Worm (Caenorhabditis elegans) whole organism, L1 larva: Measurements from ENCODE around the gene M28.9.

Experiments
- C04F5.9 ChIP-seq: sonication (generic microtip); optimal IDR thresholded peaks from 2 replicates; lab custom pipeline; 2016; ENCODE audit warnings: missing genetic modification characterization, missing compliant biosample characterization
- Y116A8C.19 ChIP-seq: sonication (generic microtip); optimal IDR thresholded peaks from 2 replicates; lab custom pipeline; 2016; ENCODE audit warnings: missing compliant biosample characterization, missing genetic modification characterization, borderline replicate concordance
- alr-1 ChIP-seq: fragments of 200-800 bp; sonication (Bioruptor generic); optimal IDR thresholded peaks from 2 replicates; lab custom pipeline; 2018; ENCODE audit warnings: borderline replicate concordance, mild to moderate bottlenecking, missing genetic modification characterization, missing compliant biosample characterization
- aly-2 ChIP-seq: fragments of 150-350 bp; optimal IDR thresholded peaks from 2 replicates; lab custom pipeline; 2014; ENCODE audit warnings: missing biosample characterization, missing genetic modification characterization
- ama-1 ChIP-seq: fragments of 150-350 bp; optimal IDR thresholded peaks from 2 replicates; lab custom pipeline; 2014
- blmp-1 ChIP-seq: fragments of 150-350 bp; optimal IDR thresholded peaks from 2 replicates; lab custom pipeline; 2014; ENCODE audit warnings: missing biosample characterization, missing genetic modification characterization
- ceh-63 ChIP-seq: fragments of 200-800 bp; sonication (Bioruptor generic); optimal IDR thresholded peaks from 2 replicates; lab custom pipeline; 2018; ENCODE audit warnings: mild to moderate bottlenecking, missing genetic modification characterization, missing compliant biosample characterization
- ceh-8 ChIP-seq: fragments of 200-800 bp; sonication (Bioruptor generic); optimal IDR thresholded peaks from 2 replicates; lab custom pipeline; 2018; ENCODE audit warnings: mild to moderate bottlenecking, missing genetic modification characterization, moderate library complexity, missing compliant biosample characterization
- ceh-82 ChIP-seq, 3 experiments: fragments of 150-350 bp in 1 of 3; sonication (generic microtip) in 2 of 3; optimal IDR thresholded peaks; 2 replicates each; lab custom pipeline; 2014 to 2017; ENCODE audit warnings: missing biosample characterization in 3 of 3, missing genetic modification characterization in 3 of 3
- ceh-88 ChIP-seq: fragments of 200-800 bp; sonication (Bioruptor generic); IDR thresholded peaks from 2 replicates; pipeline ENCODE4 v1.3.6; 2022; ENCODE audit warnings: missing genetic modification characterization, missing compliant biosample characterization
- dpl-1 ChIP-seq, 3 experiments: fragments of 150-350 bp in 2 of 3; sonication (generic microtip) in 1 of 3; optimal IDR thresholded peaks; 2 replicates each; lab custom pipeline; 2014 to 2017; ENCODE audit warnings: missing biosample characterization in 3 of 3, missing genetic modification characterization in 3 of 3, missing genetic modification reagents in 3 of 3
- efl-1 ChIP-seq, 4 experiments: fragments of 150-350 bp; optimal IDR thresholded peaks in 3 of 4; peaks in 1 of 4; 1 replicate in 1 of 4; 2 replicates in 3 of 4; lab custom pipeline; 2014; ENCODE audit warnings: missing biosample characterization in 2 of 4, missing genetic modification characterization in 2 of 4, missing genetic modification reagents in 2 of 4
- efl-3 ChIP-seq: fragments of 200-800 bp; sonication (Bioruptor generic); optimal IDR thresholded peaks from 2 replicates; lab custom pipeline; 2018; ENCODE audit warnings: mild to moderate bottlenecking, missing genetic modification characterization, missing compliant biosample characterization
- egl-13 ChIP-seq: sonication (generic microtip); optimal IDR thresholded peaks from 2 replicates; lab custom pipeline; 2016; ENCODE audit warnings: missing genotype, missing genetic modification reagents, missing genetic modification characterization, missing compliant biosample characterization
- egl-27 ChIP-seq, 2 experiments: fragments of 150-350 bp in 1 of 2; sonication (generic microtip); optimal IDR thresholded peaks; 3 replicates each; lab custom pipeline; 2017 to 2018; ENCODE audit warnings: missing biosample characterization in 2 of 2, missing genetic modification characterization in 2 of 2, missing genetic modification reagents in 2 of 2
- ets-5 ChIP-seq: fragments of 200-800 bp; sonication (Bioruptor generic); IDR thresholded peaks from 2 replicates; pipeline ENCODE4 v1.3.6; 2022; ENCODE audit warnings: missing genetic modification characterization, missing compliant biosample characterization
- fkh-10 ChIP-seq: sonication (generic microtip); optimal IDR thresholded peaks from 2 replicates; lab custom pipeline; 2017; ENCODE audit warnings: missing biosample characterization, missing genetic modification reagents, missing genetic modification characterization
- fkh-4 ChIP-seq: sonication (generic microtip); optimal IDR thresholded peaks from 2 replicates; lab custom pipeline; 2016; ENCODE audit warnings: missing compliant biosample characterization, missing genetic modification characterization, borderline replicate concordance
- fkh-8 ChIP-seq: sonication (generic microtip); optimal IDR thresholded peaks from 2 replicates; lab custom pipeline; 2016; ENCODE audit warnings: mild to moderate bottlenecking, missing genetic modification characterization, missing compliant biosample characterization
- fos-1 ChIP-seq: fragments of 150-350 bp; optimal IDR thresholded peaks from 2 replicates; lab custom pipeline; 2014; ENCODE audit warnings: missing biosample characterization, missing genetic modification characterization
- grh-1 ChIP-seq: fragments of 200-800 bp; sonication (Bioruptor generic); IDR thresholded peaks from 2 replicates; pipeline ENCODE4 v1.3.6; 2022; ENCODE audit warnings: missing genetic modification reagents, missing genetic modification characterization, missing compliant biosample characterization
- hlh-4 ChIP-seq: sonication (generic microtip); optimal IDR thresholded peaks from 2 replicates; lab custom pipeline; 2016; ENCODE audit warnings: mild to moderate bottlenecking, missing genetic modification characterization, missing compliant biosample characterization
- hpl-2 ChIP-seq: fragments of 150-350 bp; optimal IDR thresholded peaks from 2 replicates; lab custom pipeline; 2014; ENCODE audit warnings: missing biosample characterization, missing genetic modification reagents, missing genetic modification characterization
- isw-1 ChIP-seq: fragments of 200-800 bp; sonication (Bioruptor generic); IDR thresholded peaks from 2 replicates; pipeline ENCODE4 v1.3.6; 2022; ENCODE audit warnings: missing genetic modification characterization, missing compliant biosample characterization
- jun-1 ChIP-seq: fragments of 150-350 bp; optimal IDR thresholded peaks from 2 replicates; lab custom pipeline; 2014; ENCODE audit warnings: missing biosample characterization, missing genetic modification reagents, missing genetic modification characterization
- lin-13 ChIP-seq: fragments of 150-350 bp; optimal IDR thresholded peaks from 2 replicates; lab custom pipeline; 2014; ENCODE audit warnings: missing biosample characterization, missing genetic modification reagents, missing genetic modification characterization
- lin-14 ChIP-seq: fragments of 200-800 bp; sonication (Bioruptor generic); optimal IDR thresholded peaks from 2 replicates; lab custom pipeline; 2018; ENCODE audit warnings: mild to moderate bottlenecking, missing genetic modification characterization, moderate library complexity, missing compliant biosample characterization
- lin-15B ChIP-seq: fragments of 150-350 bp; sonication (generic microtip); optimal IDR thresholded peaks from 3 replicates; lab custom pipeline; 2014; ENCODE audit warnings: missing biosample characterization, missing genetic modification characterization
- lin-35 ChIP-seq, 2 experiments: fragments of 150-350 bp; optimal IDR thresholded peaks; 2 replicates each; lab custom pipeline; 2014; ENCODE audit warnings: missing biosample characterization in 2 of 2, missing genetic modification characterization in 2 of 2, missing genetic modification reagents in 2 of 2
- lin-39 ChIP-seq: fragments of 150-350 bp; optimal IDR thresholded peaks from 2 replicates; lab custom pipeline; 2014; ENCODE audit warnings: missing biosample characterization, missing genetic modification reagents, missing genetic modification characterization
- lsy-2 ChIP-seq, 2 experiments: fragments of 150-350 bp; optimal IDR thresholded peaks; 2 replicates each; lab custom pipeline; 2014; ENCODE audit warnings: missing biosample characterization in 2 of 2, missing genetic modification characterization in 2 of 2
- mdl-1 ChIP-seq, 2 experiments: fragments of 150-350 bp; optimal IDR thresholded peaks; 2 replicates each; lab custom pipeline; 2014 to 2017; ENCODE audit warnings: missing biosample characterization in 2 of 2, missing genetic modification characterization in 2 of 2, inconsistent platforms in 1 of 2
- mef-2 ChIP-seq: fragments of 150-350 bp; optimal IDR thresholded peaks from 2 replicates; lab custom pipeline; 2014; ENCODE audit warnings: missing biosample characterization, missing genetic modification characterization
- nhr-11 ChIP-seq: fragments of 150-350 bp; optimal IDR thresholded peaks from 2 replicates; lab custom pipeline; 2014; ENCODE audit warnings: missing biosample characterization, missing genetic modification characterization
- nhr-237 ChIP-seq: fragments of 150-350 bp; optimal IDR thresholded peaks from 2 replicates; lab custom pipeline; 2014; ENCODE audit warnings: missing biosample characterization, missing genetic modification characterization
- nhr-28 ChIP-seq: fragments of 150-350 bp; optimal IDR thresholded peaks from 2 replicates; lab custom pipeline; 2014; ENCODE audit warnings: missing biosample characterization, missing genetic modification characterization
- nhr-71 ChIP-seq: sonication (generic microtip); optimal IDR thresholded peaks from 2 replicates; lab custom pipeline; 2016; ENCODE audit warnings: mild to moderate bottlenecking, missing genetic modification characterization, moderate library complexity, missing compliant biosample characterization
- nhr-76 ChIP-seq: sonication (generic microtip); optimal IDR thresholded peaks from 2 replicates; lab custom pipeline; 2017; ENCODE audit warnings: missing biosample characterization, missing genetic modification characterization
- nhr-84 ChIP-seq: sonication (generic microtip); optimal IDR thresholded peaks from 2 replicates; lab custom pipeline; 2017; ENCODE audit warnings: missing biosample characterization, missing genetic modification characterization
- nhr-85 ChIP-seq: sonication (generic microtip); peaks from one replicate; lab custom pipeline; 2016; ENCODE audit warnings: missing genetic modification characterization, inconsistent platforms, missing compliant biosample characterization
- nhr-90 ChIP-seq: sonication (generic microtip); optimal IDR thresholded peaks from 2 replicates; lab custom pipeline; 2016; ENCODE audit warnings: mild to moderate bottlenecking, missing genetic modification characterization, missing compliant biosample characterization; ENCODE audit not compliant: poor library complexity
- pax-3 ChIP-seq: fragments of 200-800 bp; sonication (Bioruptor generic); optimal IDR thresholded peaks from 2 replicates; lab custom pipeline; 2018; ENCODE audit warnings: mild to moderate bottlenecking, missing genetic modification characterization, moderate library complexity, missing compliant biosample characterization
- pqm-1 ChIP-seq: sonication (generic microtip); optimal IDR thresholded peaks from 3 replicates; lab custom pipeline; 2017; ENCODE audit warnings: missing biosample characterization, missing genetic modification characterization
- skn-1 ChIP-seq: fragments of 150-350 bp; optimal IDR thresholded peaks from 2 replicates; lab custom pipeline; 2014; ENCODE audit warnings: missing biosample characterization, missing genetic modification characterization
- sox-4 ChIP-seq: sonication (generic microtip); optimal IDR thresholded peaks from 2 replicates; lab custom pipeline; 2016; ENCODE audit warnings: missing genetic modification characterization, missing compliant biosample characterization
- swsn-7 ChIP-seq: sonication (generic microtip); optimal IDR thresholded peaks from 2 replicates; lab custom pipeline; 2016; ENCODE audit warnings: missing genetic modification characterization, missing compliant biosample characterization
- tbx-2 ChIP-seq: sonication (generic microtip); optimal IDR thresholded peaks from 2 replicates; lab custom pipeline; 2016; ENCODE audit warnings: missing genetic modification characterization, missing compliant biosample characterization
- tlp-1 ChIP-seq: fragments of 150-350 bp; optimal IDR thresholded peaks from 2 replicates; lab custom pipeline; 2014; ENCODE audit warnings: missing biosample characterization, missing genetic modification characterization
- unc-130 ChIP-seq: fragments of 150-350 bp; optimal IDR thresholded peaks from 2 replicates; lab custom pipeline; 2017; ENCODE audit warnings: missing biosample characterization, missing genetic modification characterization, inconsistent platforms
- unc-30 ChIP-seq: sonication (generic microtip); optimal IDR thresholded peaks from 2 replicates; lab custom pipeline; 2017; ENCODE audit warnings: missing biosample characterization, missing genetic modification characterization
- vab-15 ChIP-seq: sonication (generic microtip); optimal IDR thresholded peaks from 2 replicates; lab custom pipeline; 2017; ENCODE audit warnings: missing genotype, mild to moderate bottlenecking, missing genetic modification characterization, missing compliant biosample characterization
- zip-4 ChIP-seq: fragments of 200-800 bp; sonication (Bioruptor generic); optimal IDR thresholded peaks from 2 replicates; lab custom pipeline; 2018; ENCODE audit warnings: mild to moderate bottlenecking, missing genetic modification characterization, moderate library complexity, missing compliant biosample characterization

The M28.9 gene

DNA sequence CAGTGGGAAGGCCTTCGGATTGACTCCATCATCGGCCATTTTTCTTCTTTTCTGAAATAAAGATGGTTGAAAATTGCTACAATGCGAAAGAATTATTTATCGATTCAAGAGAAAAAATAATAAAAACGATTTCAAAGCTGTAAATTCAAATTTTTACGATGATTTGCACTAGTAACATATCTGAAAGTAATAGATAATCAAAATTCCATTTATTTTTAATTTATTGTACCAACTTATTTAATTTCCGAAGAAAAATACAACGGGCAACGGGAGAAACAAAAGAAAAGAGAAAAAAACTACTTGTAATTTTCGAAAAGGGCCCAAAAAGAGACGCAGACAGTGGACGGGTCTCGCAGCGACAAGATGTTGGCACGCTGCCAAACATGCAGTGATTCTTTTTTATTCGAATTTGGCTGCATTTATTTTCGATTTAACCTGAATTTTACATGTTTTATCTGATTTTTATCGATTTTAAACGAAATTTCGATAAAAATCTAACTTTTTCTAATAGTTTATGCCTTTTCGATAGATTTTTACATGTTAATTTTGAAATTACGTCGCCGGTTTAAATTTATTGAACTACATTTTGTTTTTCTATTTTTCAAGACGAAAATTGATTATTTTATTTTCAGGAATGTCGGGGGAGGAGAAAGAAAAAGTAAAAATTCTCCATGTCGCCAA is 19.5 kb downstream of the M28.9 start, which contains the start of the genes snu-13 and rsp-7 (continued):
- TF ChIP-seq skn-1 (tag; lab: Kevin White, UChicago) (peak; percentile 78), mdl-1 (tag; optimal IDR thresholded peaks at IDR 0.05; lab: Kevin White, UChicago) (peak in 1 of 2 experiments; percentile 44), lsy-2 (tag; optimal IDR thresholded peaks at IDR 0.05; lab: Kevin White, UChicago) (peak; percentile 84 to 89), pqm-1 (no peak), unc-130 (tag; lab: Kevin White, UChicago) (peak; percentile 76), zip-4 (GFP tag; lab: Kevin White, UChicago) (no peak), dpl-1 (GFP tag; optimal IDR thresholded peaks at IDR 0.05; lab: Kevin White, UChicago) (peak; percentile 70 to 76 (median 76)), C04F5.9 (tag; lab: Kevin White, UChicago) (no peak), egl-13 (tag; lab: Kevin White, UChicago) (peak; percentile 13), nhr-76 (no peak), sox-4 (no peak), fkh-4 (no peak), nhr-84 (tag; lab: Kevin White, UChicago) (no peak), nhr-71 (tag; lab: Kevin White, UChicago) (peak; percentile 82), unc-30 (no peak), nhr-28 (tag; lab: Kevin White, UChicago) (no peak), hlh-4 (tag; lab: Kevin White, UChicago) (no peak), lin-14 (GFP tag; lab: Kevin White, UChicago) (peak; percentile 85), efl-3 (GFP tag; lab: Kevin White, UChicago) (no peak), tbx-2 (tag; lab: Kevin White, UChicago) (peak; percentile 65), ceh-8 (GFP tag; lab: Kevin White, UChicago) (no peak), ets-5 (GFP tag; lab: Robert Waterston, UW) (no peak), blmp-1 (tag; lab: Kevin White, UChicago) (peak; percentile 68), tlp-1 (tag; lab: Kevin White, UChicago) (no peak), isw-1 (GFP tag; lab: Robert Waterston, UW) (peak; percentile 16), fkh-10 (peak; percentile 32), lin-39 (tag; lab: Kevin White, UChicago) (no peak), nhr-90 (tag; lab: Kevin White, UChicago) (peak; percentile 57), egl-27 (tag; optimal IDR thresholded peaks at IDR 0.05; lab: Kevin White, UChicago) (no peak), pax-3 (tag; lab: Kevin White, UChicago) (no peak), nhr-85 (tag; lab: Kevin White, UChicago) (peak; percentile 82), nhr-237 (tag; lab: Kevin White, UChicago) (peak; percentile 7), hpl-2 (GFP tag; lab: Kevin White, UChicago) (no peak), alr-1 (no peak), vab-15 (tag; lab: Kevin White, UChicago) (no peak), lin-35 (GFP tag; optimal IDR thresholded peaks at IDR 0.05; lab: Kevin White, UChicago) (peak; percentile 83 to 85), jun-1 (tag; lab: Kevin White, UChicago) (peak; percentile 33), aly-2 (peak; percentile 37), nhr-11 (tag; lab: Kevin White, UChicago) (peak; percentile 14), ama-1 (no peak), efl-1 (optimal IDR thresholded peaks at IDR 0.05; lab: Kevin White, UChicago) (peak; percentile 82 to 83), efl-1 (GFP tag; optimal IDR thresholded peaks at IDR 0.05 in 1 of 2; lab: Kevin White, UChicago) (peak; percentile 74 to 96), lin-13 (GFP tag; lab: Kevin White, UChicago) (peak; percentile 45), ceh-63 (GFP tag; lab: Kevin White, UChicago) (no peak), fkh-8 (tag; lab: Kevin White, UChicago) (peak; percentile 37), ceh-82 (tag; optimal IDR thresholded peaks at IDR 0.05; lab: Kevin White, UChicago) (peak; percentile 46 to 76 (median 57)), swsn-7 (peak; percentile 68), mef-2 (tag; lab: Kevin White, UChicago) (no peak), ceh-88 (peak; percentile 23; the same call in 1 of the 2 replicates), grh-1 (GFP tag; lab: Robert Waterston, UW) (peak; percentile 53; the same call in 1 of the 2 replicates), fos-1 (tag; lab: Kevin White, UChicago) (no peak), lin-15B (peak; percentile 64), Y116A8C.19 (tag; lab: Kevin White, UChicago) (no peak)
